Worm (Caenorhabditis elegans): ENCODE measurements around the gene idpp-5.

DNA sequence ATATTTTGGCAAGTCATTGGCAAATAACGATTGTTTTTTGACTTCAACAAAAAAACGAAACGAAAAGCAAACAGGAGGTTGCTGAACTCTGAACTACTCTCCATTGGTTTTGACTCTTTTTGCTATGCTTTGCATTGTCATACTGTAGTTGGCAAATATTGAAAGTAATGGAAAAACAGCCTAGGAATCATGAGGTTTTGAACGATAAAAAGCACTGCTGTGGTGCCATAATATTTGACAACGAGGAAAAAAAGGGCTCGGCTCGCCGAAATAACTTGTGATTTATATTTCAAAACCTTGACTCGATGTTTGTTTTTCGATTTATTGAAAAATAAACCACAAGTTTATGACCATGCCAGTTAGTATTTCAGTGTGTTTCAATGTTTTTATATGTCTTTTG is 27.1 kb upstream of the idpp-5 start:
- TF ChIP-seq fkh-2 (tag; optimal IDR thresholded peaks at IDR 0.05) (no peak), mdl-1 (tag; optimal IDR thresholded peaks at IDR 0.05) (no peak)
